Worm (Caenorhabditis elegans) whole organism, mixed stage, embryonic: ENCODE data around the gene lurp-2.

Source experiments
- bed-3 ChIP-seq: fragments of 200-800 bp; sonication (Bioruptor generic); optimal IDR thresholded peaks from 3 replicates; lab custom pipeline; 2018; ENCODE audit warnings: mild to moderate bottlenecking, missing genetic modification characterization, moderate library complexity, missing compliant biosample characterization
- blmp-1 ChIP-seq: fragments of 150-350 bp; optimal IDR thresholded peaks from 2 replicates; lab custom pipeline; 2014; ENCODE audit warnings: missing biosample characterization, missing genetic modification characterization
- ceh-39 ChIP-seq: fragments of 150-350 bp; optimal IDR thresholded peaks from 2 replicates; lab custom pipeline; 2014; ENCODE audit warnings: missing biosample characterization, missing genetic modification characterization
- ceh-43 ChIP-seq: fragments of 200-800 bp; sonication (Bioruptor generic); optimal IDR thresholded peaks from 2 replicates; lab custom pipeline; 2018; ENCODE audit warnings: mild to moderate bottlenecking, missing genetic modification characterization, moderate library complexity, missing compliant biosample characterization
- ceh-83 ChIP-seq: fragments of 200-800 bp; sonication (Bioruptor generic); optimal IDR thresholded peaks from 2 replicates; lab custom pipeline; 2018; ENCODE audit warnings: mild to moderate bottlenecking, missing genetic modification characterization, missing compliant biosample characterization
- ces-1 ChIP-seq: fragments of 150-350 bp; optimal IDR thresholded peaks from 2 replicates; lab custom pipeline; 2014; ENCODE audit warnings: missing biosample characterization, missing genetic modification reagents, missing genetic modification characterization
- elt-1 ChIP-seq: sonication (generic microtip); optimal IDR thresholded peaks from 2 replicates; lab custom pipeline; 2017; ENCODE audit warnings: missing genetic modification characterization, mild to moderate bottlenecking, missing compliant biosample characterization, antibody characterized with exemption, moderate library complexity, borderline replicate concordance; ENCODE audit not compliant: insufficient read depth
- elt-3 ChIP-seq: fragments of 150-350 bp; optimal IDR thresholded peaks from 2 replicates; lab custom pipeline; 2014; ENCODE audit warnings: missing biosample characterization, missing genetic modification characterization
- flh-1 ChIP-seq: fragments of 200-800 bp; sonication (Bioruptor generic); optimal IDR thresholded peaks from 2 replicates; lab custom pipeline; 2018; ENCODE audit warnings: mild to moderate bottlenecking, missing genetic modification characterization, moderate library complexity, missing compliant biosample characterization
- ham-2 ChIP-seq: fragments of 200-800 bp; sonication (Bioruptor generic); optimal IDR thresholded peaks from 2 replicates; lab custom pipeline; 2018; ENCODE audit warnings: mild to moderate bottlenecking, missing genetic modification characterization, missing compliant biosample characterization
- lin-13 ChIP-seq: fragments of 150-350 bp; optimal IDR thresholded peaks from 2 replicates; lab custom pipeline; 2014; ENCODE audit warnings: missing biosample characterization, missing genetic modification characterization
- lin-32 ChIP-seq: fragments of 200-800 bp; sonication (Bioruptor generic); optimal IDR thresholded peaks from 2 replicates; lab custom pipeline; 2018; ENCODE audit warnings: mild to moderate bottlenecking, missing genetic modification characterization, missing compliant biosample characterization
- lsy-2 ChIP-seq: fragments of 150-350 bp; optimal IDR thresholded peaks from 2 replicates; lab custom pipeline; 2014; ENCODE audit warnings: missing biosample characterization, missing genetic modification characterization
- mab-5 ChIP-seq: fragments of 150-350 bp; optimal IDR thresholded peaks from 2 replicates; lab custom pipeline; 2014; ENCODE audit warnings: missing biosample characterization, missing genetic modification characterization
- mep-1 ChIP-seq: fragments of 150-350 bp; optimal IDR thresholded peaks from 2 replicates; lab custom pipeline; 2017; ENCODE audit warnings: missing biosample characterization, missing genetic modification reagents, missing genetic modification characterization, inconsistent platforms
- nhr-12 ChIP-seq: fragments of 150-350 bp; optimal IDR thresholded peaks from 2 replicates; lab custom pipeline; 2014; ENCODE audit warnings: missing biosample characterization, missing genetic modification characterization
- nhr-237 ChIP-seq: fragments of 150-350 bp; optimal IDR thresholded peaks from 2 replicates; lab custom pipeline; 2014; ENCODE audit warnings: missing biosample characterization, missing genetic modification characterization
- nhr-28 ChIP-seq: fragments of 150-350 bp; optimal IDR thresholded peaks from 2 replicates; lab custom pipeline; 2014; ENCODE audit warnings: missing biosample characterization, missing genetic modification characterization
- nhr-76 ChIP-seq: sonication (generic microtip); optimal IDR thresholded peaks from 2 replicates; lab custom pipeline; 2017; ENCODE audit warnings: missing biosample characterization, missing genetic modification characterization
- pha-4 ChIP-seq: fragments of 150-350 bp; optimal IDR thresholded peaks from 2 replicates; lab custom pipeline; 2018; ENCODE audit warnings: missing biosample characterization, missing genetic modification reagents, missing genetic modification characterization
- snpc-4 ChIP-seq: fragments of 150-350 bp; optimal IDR thresholded peaks from 2 replicates; lab custom pipeline; 2014; ENCODE audit warnings: missing biosample characterization, missing genetic modification characterization
- tbx-8 ChIP-seq: fragments of 200-800 bp; sonication (Bioruptor generic); optimal IDR thresholded peaks from 2 replicates; lab custom pipeline; 2018; ENCODE audit warnings: mild to moderate bottlenecking, missing genetic modification characterization, moderate library complexity, missing compliant biosample characterization
- unc-120 ChIP-seq: sonication (generic microtip); optimal IDR thresholded peaks from 2 replicates; lab custom pipeline; 2017; ENCODE audit warnings: missing genetic modification characterization, missing compliant biosample characterization; ENCODE audit not compliant: poor library complexity, severe bottlenecking
- unc-62 ChIP-seq: fragments of 150-350 bp; optimal IDR thresholded peaks from 2 replicates; lab custom pipeline; 2014; ENCODE audit warnings: missing biosample characterization, missing genetic modification reagents, missing genetic modification characterization
- zip-8 ChIP-seq: fragments of 150-350 bp; optimal IDR thresholded peaks from 2 replicates; lab custom pipeline; 2014; ENCODE audit warnings: missing biosample characterization, missing genetic modification characterization
- ztf-11 ChIP-seq: fragments of 150-350 bp; optimal IDR thresholded peaks from 2 replicates; lab custom pipeline; 2014; ENCODE audit warnings: missing biosample characterization, missing genetic modification characterization

lurp-2 gene

ce11 chrV:13488297-13488803, 34.9 kb downstream of the lurp-2 start:
- TF ChIP-seq nhr-12: no peak
- TF ChIP-seq nhr-76 (tag; lab: Kevin White, UChicago): no peak
- TF ChIP-seq pha-4: no peak
- TF ChIP-seq ceh-39: no peak
- no peak for TF ChIP-seq elt-3
- TF ChIP-seq tbx-8 (GFP tag; lab: Kevin White, UChicago): no peak
- TF ChIP-seq flh-1 (GFP tag; lab: Kevin White, UChicago): no peak
- no peak for TF ChIP-seq bed-3

DNA sequence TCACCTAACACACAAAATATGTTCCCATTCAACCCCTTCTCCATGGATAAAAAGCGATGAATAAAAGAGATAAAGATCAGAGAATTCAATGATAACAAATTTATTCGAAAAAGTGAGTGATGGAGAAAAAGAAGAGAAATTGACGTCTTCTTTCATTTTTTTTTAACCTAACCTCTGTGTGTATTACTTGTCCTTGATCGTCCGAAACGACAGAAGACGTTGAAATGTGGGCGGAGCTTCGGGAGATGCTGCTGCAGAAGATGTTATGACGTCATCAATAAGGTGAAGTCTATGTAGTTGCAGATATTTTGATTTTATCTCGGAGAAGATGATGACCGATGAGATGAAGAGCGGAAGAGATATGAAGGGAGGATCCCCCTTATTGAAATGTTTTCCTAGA, 36.4 kb downstream of the lurp-2 start, which contains the start of gene T10G3.3:
TSS of gene T10G3.3 (minus strand) at position 370 of the 400 bp plus-strand sequence.
- TF ChIP-seq zip-8 (tag; lab: Kevin White, UChicago) (peak; percentile 74), elt-1 (peak; percentile 85), blmp-1 (no peak), mab-5 (tag; lab: Kevin White, UChicago) (no peak)
- TF ChIP-seq, all 35 proteins: peak for 2

- TF ChIP-seq lsy-2 (peak; percentile 22), nhr-28 (no peak), ces-1 (GFP tag; lab: Kevin White, UChicago) (peak; percentile 90), nhr-237 (tag; lab: Kevin White, UChicago) (peak; percentile 25), unc-120 (tag; lab: Kevin White, UChicago) (no peak), pha-4 (peak; percentile 60), lin-13 (tag; lab: Kevin White, UChicago) (no peak), mep-1 (tag; lab: Kevin White, UChicago) (peak; percentile 73)
These were observed 44.0 kb downstream of the lurp-2 start, which contains the start of the genes eea-1 and gut-2 for ce11 chrV:13497322-13497847. eea-1 (minus strand) TSS chrV:13497372. gut-2 (plus strand) TSS chrV:13497690.

- no peak for TF ChIP-seq nhr-12
- no peak for TF ChIP-seq mab-5 (tag; lab: Kevin White, UChicago)
- TF ChIP-seq flh-1 (GFP tag; lab: Kevin White, UChicago): no peak
- TF ChIP-seq lsy-2: no peak
- no peak for TF ChIP-seq ham-2 (GFP tag; lab: Kevin White, UChicago)
- TF ChIP-seq elt-1: no peak
- no peak for TF ChIP-seq snpc-4 (tag; lab: Kevin White, UChicago)
- TF ChIP-seq ces-1 (GFP tag; lab: Kevin White, UChicago): no peak
- no peak for TF ChIP-seq lin-32 (GFP tag; lab: Kevin White, UChicago)
- TF ChIP-seq ceh-83 (GFP tag; lab: Kevin White, UChicago): no peak
- no peak for TF ChIP-seq tbx-8 (GFP tag; lab: Kevin White, UChicago)
- no peak for TF ChIP-seq ceh-43 (GFP tag; lab: Kevin White, UChicago)
- no peak for TF ChIP-seq blmp-1
- TF ChIP-seq ztf-11 (tag; lab: Kevin White, UChicago): no peak
- no peak for TF ChIP-seq bed-3
- no peak for TF ChIP-seq elt-3
- no peak for TF ChIP-seq unc-62 (GFP tag; lab: Kevin White, UChicago)
These were observed 45.8 kb downstream of the lurp-2 start for ce11 chrV:13499227-13499626.
